Fruit fly (Drosophila melanogaster) whole organism, prepupa: Measurements from ENCODE around the gene wb.

ENCODE experiments used
- CG10669 ChIP-seq: fragments of 200-800 bp; sonication (Bioruptor generic); optimal IDR thresholded peaks from 3 replicates; lab custom pipeline; 2018; ENCODE audit warnings: missing biosample characterization, mild to moderate bottlenecking, missing genetic modification characterization, moderate library complexity
- CG11294 ChIP-seq: fragments of 200-800 bp; sonication (Bioruptor generic); IDR thresholded peaks from 2 replicates; pipeline ENCODE4 v1.3.6; 2022; ENCODE audit warnings: missing biosample characterization, missing genetic modification characterization
- CG11762 ChIP-seq: fragments of 200-800 bp; sonication (Bioruptor generic); optimal IDR thresholded peaks from 3 replicates; lab custom pipeline; 2016; ENCODE audit warnings: missing biosample characterization, missing genetic modification characterization; ENCODE audit not compliant: insufficient read depth
- CG15336 ChIP-seq: fragments of 200-800 bp; sonication (Bioruptor generic); IDR thresholded peaks from 2 replicates; pipeline ENCODE4 v1.3.6; 2022; ENCODE audit warnings: missing biosample characterization, missing genetic modification characterization
- CG1621 ChIP-seq: fragments of 200-800 bp; sonication (Bioruptor generic); optimal IDR thresholded peaks from 3 replicates; lab custom pipeline; 2018; ENCODE audit warnings: missing biosample characterization, mild to moderate bottlenecking, missing genetic modification characterization
- CG16779 ChIP-seq: fragments of 200-800 bp; sonication (Bioruptor generic); optimal IDR thresholded peaks from 3 replicates; lab custom pipeline; 2017; ENCODE audit warnings: missing biosample characterization, mild to moderate bottlenecking, missing genetic modification characterization
- CG3032 ChIP-seq: fragments of 200-800 bp; optimal IDR thresholded peaks from 2 replicates; lab custom pipeline; 2019; ENCODE audit warnings: missing biosample characterization, mild to moderate bottlenecking, missing genetic modification characterization, moderate library complexity
- CG31627 ChIP-seq: fragments of 200-800 bp; sonication (Bioruptor generic); optimal IDR thresholded peaks from 3 replicates; lab custom pipeline; 2016; ENCODE audit warnings: missing biosample characterization, missing genetic modification characterization
- CG32006 ChIP-seq: fragments of 200-800 bp; sonication (Bioruptor generic); optimal IDR thresholded peaks from 3 replicates; lab custom pipeline; 2017; ENCODE audit warnings: missing biosample characterization, mild to moderate bottlenecking, missing genetic modification characterization
- CG34406 ChIP-seq: fragments of 200-800 bp; sonication (Bioruptor generic); optimal IDR thresholded peaks from 3 replicates; lab custom pipeline; 2016; ENCODE audit warnings: missing biosample characterization, missing genetic modification characterization
- CG3919 ChIP-seq: fragments of 200-800 bp; sonication (Bioruptor generic); optimal IDR thresholded peaks from 3 replicates; lab custom pipeline; 2016; ENCODE audit warnings: missing biosample characterization, missing genetic modification characterization
- CG6163 ChIP-seq: fragments of 200-800 bp; sonication (Bioruptor generic); IDR thresholded peaks from 3 replicates; pipeline ENCODE4 v1.3.6; 2022; ENCODE audit warnings: missing biosample characterization, missing genetic modification characterization
- CG6276 ChIP-seq: fragments of 200-800 bp; sonication (Bioruptor generic); optimal IDR thresholded peaks from 2 replicates; lab custom pipeline; 2017; ENCODE audit warnings: missing biosample characterization, mild to moderate bottlenecking, missing genetic modification characterization
- CG6792 ChIP-seq: fragments of 200-800 bp; sonication (Bioruptor generic); optimal IDR thresholded peaks from 3 replicates; lab custom pipeline; 2016; ENCODE audit warnings: missing biosample characterization, missing genetic modification characterization
- CG6854 ChIP-seq: fragments of 200-800 bp; sonication (Bioruptor generic); optimal IDR thresholded peaks from 2 replicates; lab custom pipeline; 2017; ENCODE audit warnings: missing biosample characterization, mild to moderate bottlenecking, missing genetic modification characterization
- CG7368 ChIP-seq: fragments of 200-800 bp; sonication (Bioruptor generic); optimal IDR thresholded peaks from 3 replicates; lab custom pipeline; 2016; ENCODE audit warnings: missing biosample characterization, missing genetic modification characterization
- CG8119 ChIP-seq: fragments of 200-800 bp; sonication (Bioruptor generic); IDR thresholded peaks from 3 replicates; pipeline ENCODE4 v1.3.6; 2022; ENCODE audit warnings: missing biosample characterization, missing genetic modification characterization
- Eip78C ChIP-seq: fragments of 200-800 bp; sonication (Bioruptor generic); peaks from one replicate; lab custom pipeline; 2016; ENCODE audit warnings: missing biosample characterization, missing genetic modification characterization
- Eip93F ChIP-seq: fragments of 200-800 bp; sonication (Bioruptor generic); optimal IDR thresholded peaks from 2 replicates; lab custom pipeline; 2016; ENCODE audit warnings: missing biosample characterization, mild to moderate bottlenecking, missing genetic modification characterization
- Ets21C ChIP-seq: fragments of 200-800 bp; sonication (Bioruptor generic); optimal IDR thresholded peaks from 3 replicates; lab custom pipeline; 2016; ENCODE audit warnings: missing biosample characterization, missing genetic modification characterization
- Hr38 ChIP-seq: sonication (Bioruptor generic); optimal IDR thresholded peaks from 2 replicates; lab custom pipeline; 2016; ENCODE audit warnings: missing biosample characterization, missing genetic modification characterization
- Hr39 ChIP-seq: fragments of 200-800 bp; sonication (Bioruptor generic); optimal IDR thresholded peaks from 2 replicates; lab custom pipeline; 2016; ENCODE audit warnings: missing biosample characterization, missing genetic modification characterization
- Hr4 ChIP-seq: fragments of 200-800 bp; sonication (Bioruptor generic); optimal IDR thresholded peaks from 3 replicates; lab custom pipeline; 2016; ENCODE audit warnings: missing biosample characterization, missing genetic modification characterization
- Lpt ChIP-seq: fragments of 200-800 bp; sonication (Bioruptor generic); optimal IDR thresholded peaks from 3 replicates; lab custom pipeline; 2016; ENCODE audit warnings: missing biosample characterization, missing genetic modification characterization
- Met ChIP-seq: fragments of 200-800 bp; sonication (Bioruptor generic); optimal IDR thresholded peaks from 3 replicates; lab custom pipeline; 2016; ENCODE audit warnings: missing biosample characterization, missing genetic modification characterization
- OdsH ChIP-seq: fragments of 200-800 bp; sonication (Bioruptor generic); optimal IDR thresholded peaks from 3 replicates; lab custom pipeline; 2016; ENCODE audit warnings: missing biosample characterization, missing genetic modification characterization
- Sox102F ChIP-seq: fragments of 200-800 bp; sonication (Bioruptor generic); optimal IDR thresholded peaks from 2 replicates; lab custom pipeline; 2016; ENCODE audit warnings: missing biosample characterization, mild to moderate bottlenecking, missing genetic modification characterization
- Sox14 ChIP-seq: fragments of 200-800 bp; sonication (Bioruptor generic); optimal IDR thresholded peaks from 3 replicates; lab custom pipeline; 2016; ENCODE audit warnings: missing biosample characterization, missing genetic modification characterization
- Sox15 ChIP-seq: fragments of 200-800 bp; sonication (Bioruptor generic); optimal IDR thresholded peaks from 3 replicates; lab custom pipeline; 2016; ENCODE audit warnings: missing biosample characterization, missing genetic modification characterization
- acj6 ChIP-seq: fragments of 200-800 bp; sonication (Bioruptor generic); optimal IDR thresholded peaks from 3 replicates; lab custom pipeline; 2016; ENCODE audit warnings: missing biosample characterization, missing genetic modification characterization
- fkh ChIP-seq: fragments of 200-800 bp; sonication (Bioruptor generic); optimal IDR thresholded peaks from 3 replicates; lab custom pipeline; 2017; ENCODE audit warnings: missing biosample characterization, mild to moderate bottlenecking, missing genetic modification characterization, moderate library complexity
- lz ChIP-seq: fragments of 200-800 bp; sonication (Bioruptor generic); optimal IDR thresholded peaks from 3 replicates; lab custom pipeline; 2016; ENCODE audit warnings: missing biosample characterization, missing genetic modification characterization
- net ChIP-seq: fragments of 200-800 bp; sonication (Bioruptor generic); optimal IDR thresholded peaks from 3 replicates; lab custom pipeline; 2016; ENCODE audit warnings: missing biosample characterization, missing genetic modification characterization
- pdm3 ChIP-seq: fragments of 200-800 bp; sonication (Bioruptor generic); optimal IDR thresholded peaks from 3 replicates; lab custom pipeline; 2016; ENCODE audit warnings: missing biosample characterization, missing genetic modification characterization
- salr ChIP-seq, 2 experiments: fragments of 200-800 bp; sonication (Bioruptor generic); optimal IDR thresholded peaks; 3 replicates each; lab custom pipeline; 2016 to 2018; ENCODE audit warnings: missing biosample characterization in 2 of 2, missing genetic modification characterization in 2 of 2, mild to moderate bottlenecking in 1 of 2
- ss ChIP-seq, 2 experiments: fragments of 200-800 bp; sonication (Bioruptor generic); optimal IDR thresholded peaks; 2 replicates in 1 of 2; 3 replicates in 1 of 2; lab custom pipeline; 2017 to 2018; ENCODE audit warnings: mild to moderate bottlenecking in 2 of 2, missing biosample characterization in 2 of 2, missing genetic modification characterization in 2 of 2, moderate library complexity in 1 of 2
- svp ChIP-seq: fragments of 200-800 bp; sonication (Bioruptor generic); peaks from one replicate; lab custom pipeline; 2016; ENCODE audit warnings: missing biosample characterization, missing genetic modification characterization
- vri ChIP-seq: fragments of 200-800 bp; sonication (Bioruptor generic); optimal IDR thresholded peaks from 3 replicates; lab custom pipeline; 2016; ENCODE audit warnings: missing biosample characterization, mild to moderate bottlenecking, missing genetic modification characterization

wb gene

dm6 chr2L:14259783-14260182 lies 3.0 kb upstream of the wb start (continued):
- TF ChIP-seq Sox102F (GFP tag; lab: Kevin White, UChicago) (no peak), CG10669 (GFP tag; lab: Kevin White, UChicago) (no peak), Met (no peak), CG6854 (no peak), Sox15 (GFP tag; lab: Kevin White, UChicago) (no peak), acj6 (peak; percentile 29), Ets21C (GFP tag; lab: Kevin White, UChicago) (no peak), fkh (GFP tag; lab: Kevin White, UChicago) (no peak), Eip78C (GFP tag; lab: Kevin White, UChicago) (peak; percentile 63), Hr39 (no peak), Lpt (GFP tag; lab: Kevin White, UChicago) (no peak), CG31627 (GFP tag; lab: Kevin White, UChicago) (no peak), Eip93F (no peak), CG1621 (tag; lab: Kevin White, UChicago) (no peak), salr (GFP tag; optimal IDR thresholded peaks at IDR 0.05; lab: Kevin White, UChicago) (no peak), CG3032 (tag; lab: Kevin White, UChicago) (no peak), CG16779 (no peak), Hr4 (GFP tag; lab: Kevin White, UChicago) (peak; percentile 14), CG6163 (GFP tag; lab: Robert Waterston, UW) (peak; percentile 68; the same call in 2 of the 3 replicates), svp (no peak), CG11762 (GFP tag; lab: Kevin White, UChicago) (no peak), lz (GFP tag; lab: Kevin White, UChicago) (no peak), CG34406 (GFP tag; lab: Kevin White, UChicago) (no peak), CG6276 (GFP tag; lab: Kevin White, UChicago) (peak; percentile 64), CG32006 (GFP tag; lab: Kevin White, UChicago) (peak; percentile 68), Hr38 (GFP tag; lab: Kevin White, UChicago) (no peak), CG15336 (peak; percentile 70), ss (GFP tag; optimal IDR thresholded peaks at IDR 0.05; lab: Kevin White, UChicago) (no peak), CG8119 (peak; percentile 75), Sox14 (peak; percentile 20), net (GFP tag; lab: Kevin White, UChicago) (peak; percentile 3), vri (GFP tag; lab: Kevin White, UChicago) (no peak), OdsH (peak; percentile 42), CG11294 (GFP tag; lab: Robert Waterston, UW) (0 out of 2 replicates have a peak, but pooled peaks have one; percentile 17), CG7368 (GFP tag; lab: Kevin White, UChicago) (no peak), CG6792 (no peak), CG3919 (GFP tag; lab: Kevin White, UChicago) (peak; percentile 46)
- TF ChIP-seq, all 60 proteins: peak for 20

- no peak for TF ChIP-seq pdm3 (GFP tag; lab: Kevin White, UChicago)
- peak in 1 of 2 experiments; percentile 4 for TF ChIP-seq ss (GFP tag; optimal IDR thresholded peaks at IDR 0.05; lab: Kevin White, UChicago)
Measured at dm6 chr2L:14260920-14261319, 1.9 kb upstream of the wb start.

- TF ChIP-seq Hr38 (GFP tag; lab: Kevin White, UChicago): no peak
- TF ChIP-seq Eip78C (GFP tag; lab: Kevin White, UChicago): peak; percentile 10
Measured at dm6 chr2L:14261719-14262487, 924 bp upstream of the wb start.
